Fruit fly (Drosophila melanogaster) whole organism, adult: ENCODE measurements around the gene Os-C.
A peak's percentile ranks its signal among the peaks of the same experiment; 100 is the strongest.

Experiments used
- CG11617 ChIP-seq: fragments of 200-800 bp; sonication (Bioruptor generic); optimal IDR thresholded peaks from 2 replicates; lab custom pipeline; 2017; ENCODE audit warnings: mild to moderate bottlenecking, missing biosample characterization, missing genetic modification reagents, missing genetic modification characterization
- CG12768 ChIP-seq: fragments of 200-800 bp; sonication (Bioruptor generic); optimal IDR thresholded peaks from 2 replicates; lab custom pipeline; 2017; ENCODE audit warnings: missing biosample characterization, missing genetic modification characterization, mild to moderate bottlenecking, moderate library complexity, missing genetic modification reagents
- CG14711 ChIP-seq: fragments of 200-800 bp; sonication (Bioruptor generic); optimal IDR thresholded peaks from 2 replicates; lab custom pipeline; 2018; ENCODE audit warnings: missing biosample characterization, mild to moderate bottlenecking, missing genetic modification characterization, moderate library complexity
- CG1620 ChIP-seq: fragments of 200-800 bp; sonication (Bioruptor generic); optimal IDR thresholded peaks from 2 replicates; lab custom pipeline; 2016; ENCODE audit warnings: missing biosample characterization, missing genetic modification characterization
- CG33017 ChIP-seq: fragments of 200-800 bp; sonication (Bioruptor generic); optimal IDR thresholded peaks from 2 replicates; lab custom pipeline; 2018; ENCODE audit warnings: missing biosample characterization, mild to moderate bottlenecking, missing genetic modification characterization, moderate library complexity
- CG5204 ChIP-seq: fragments of 200-800 bp; sonication (Bioruptor generic); optimal IDR thresholded peaks from 2 replicates; lab custom pipeline; 2016; ENCODE audit warnings: missing biosample characterization, missing genetic modification characterization
- CG7045 ChIP-seq: fragments of 200-800 bp; sonication (Bioruptor generic); optimal IDR thresholded peaks from 2 replicates; lab custom pipeline; 2017; ENCODE audit warnings: missing biosample characterization, mild to moderate bottlenecking, missing genetic modification characterization
- CG7101 ChIP-seq: fragments of 200-800 bp; sonication (Bioruptor generic); optimal IDR thresholded peaks from 2 replicates; lab custom pipeline; 2018; ENCODE audit warnings: missing biosample characterization, mild to moderate bottlenecking, missing genetic modification characterization, moderate library complexity
- Clk ChIP-seq: fragments of 200-800 bp; sonication (Bioruptor generic); optimal IDR thresholded peaks from 2 replicates; lab custom pipeline; 2017; ENCODE audit warnings: missing biosample characterization, missing genetic modification characterization
- Crg-1 ChIP-seq: fragments of 200-800 bp; sonication (Bioruptor generic); optimal IDR thresholded peaks from 2 replicates; lab custom pipeline; 2016; ENCODE audit warnings: missing biosample characterization, missing genetic modification characterization
- Hr96 ChIP-seq: fragments of 200-800 bp; sonication (Bioruptor generic); optimal IDR thresholded peaks from 2 replicates; lab custom pipeline; 2016; ENCODE audit warnings: missing biosample characterization, missing genetic modification characterization
- Mnt ChIP-seq: fragments of 200-800 bp; sonication (Bioruptor generic); optimal IDR thresholded peaks from 2 replicates; lab custom pipeline; 2016; ENCODE audit warnings: missing biosample characterization, mild to moderate bottlenecking, missing genetic modification characterization
- bab1 ChIP-seq: fragments of 200-800 bp; sonication (Bioruptor generic); optimal IDR thresholded peaks from 3 replicates; lab custom pipeline; 2019; ENCODE audit warnings: missing biosample characterization, mild to moderate bottlenecking, missing genetic modification characterization, moderate library complexity
- cic ChIP-seq: fragments of 200-800 bp; sonication (Bioruptor generic); optimal IDR thresholded peaks from 2 replicates; lab custom pipeline; 2017; ENCODE audit warnings: missing biosample characterization, mild to moderate bottlenecking, missing genetic modification characterization, moderate library complexity
- cnc ChIP-seq, 2 experiments: fragments of >200 bp; optimal IDR thresholded peaks; 2 replicates each; lab custom pipeline; 2017
- kay ChIP-seq: fragments of 200-800 bp; sonication (Bioruptor generic); peaks from one replicate; lab custom pipeline; 2016; ENCODE audit warnings: missing biosample characterization, missing genetic modification characterization, borderline replicate concordance
- ovo ChIP-seq: fragments of 200-800 bp; sonication (Bioruptor generic); optimal IDR thresholded peaks from 2 replicates; lab custom pipeline; 2016; ENCODE audit warnings: missing biosample characterization, missing genetic modification characterization
- pad ChIP-seq: fragments of 200-800 bp; sonication (Bioruptor generic); optimal IDR thresholded peaks from 3 replicates; lab custom pipeline; 2017; ENCODE audit warnings: missing biosample characterization, missing genetic modification characterization, mild to moderate bottlenecking, moderate library complexity, missing genetic modification reagents
- tj ChIP-seq: fragments of 200-800 bp; sonication (Bioruptor generic); optimal IDR thresholded peaks from 3 replicates; lab custom pipeline; 2017; ENCODE audit warnings: missing biosample characterization, mild to moderate bottlenecking, missing genetic modification characterization, moderate library complexity
- toe ChIP-seq: fragments of 200-800 bp; sonication (Bioruptor generic); optimal IDR thresholded peaks from 2 replicates; lab custom pipeline; 2016; ENCODE audit warnings: missing biosample characterization, missing genetic modification characterization

The Os-C gene

dm6 chr3R:8007595-8008255 lies 29.0 kb downstream of the Os-C start, which contains the start of gene CG2767:
Gene CG2767, minus strand, starts transcription at chr3R:8008110.
- TF ChIP-seq CG33017 (tag; lab: Kevin White, UChicago) (peak; percentile 18), tj (peak; percentile 64), bab1 (GFP tag; lab: Kevin White, UChicago) (peak; percentile 13), Clk (GFP tag; lab: Kevin White, UChicago) (no peak), CG12768 (GFP tag; lab: Kevin White, UChicago) (peak; percentile 17), Mnt (GFP tag; lab: Kevin White, UChicago) (no peak)

DNA sequence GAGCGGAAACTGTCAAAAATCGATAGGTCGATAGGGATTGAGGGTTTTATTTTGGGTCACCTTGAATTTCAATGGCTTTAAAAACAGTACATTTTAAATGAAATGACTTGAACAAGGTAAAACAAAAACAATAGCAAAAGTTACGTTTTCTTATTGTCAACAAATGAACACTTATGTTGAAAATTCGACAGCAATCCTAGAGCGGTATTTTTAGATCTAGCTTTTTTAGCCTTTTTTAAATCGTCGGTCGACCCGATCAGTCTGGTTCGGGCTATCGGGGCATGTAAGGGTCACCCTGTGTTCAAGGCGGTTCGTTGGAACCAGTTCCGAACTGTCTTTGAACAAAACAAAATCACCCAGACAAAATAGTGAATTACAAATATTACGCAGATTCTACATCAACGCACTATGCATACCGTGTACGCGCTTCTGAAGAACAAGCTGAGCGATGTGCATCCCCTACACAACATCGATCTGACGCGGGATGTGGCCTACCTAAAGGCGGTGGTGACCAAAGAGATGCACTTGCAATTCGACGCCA lies 30.4 kb downstream of the Os-C start, which contains the start of the genes CG11052 and CG3223:
CG11052 (minus strand) TSS at position 218 of the 541 bp plus-strand sequence.
CG3223 (plus strand) TSS at position 321 of the 541 bp plus-strand sequence.
- TF ChIP-seq bab1 (GFP tag; lab: Kevin White, UChicago) (peak; percentile 45), CG1620 (GFP tag; lab: Kevin White, UChicago) (no peak), CG14711 (peak; percentile 67)

DNA sequence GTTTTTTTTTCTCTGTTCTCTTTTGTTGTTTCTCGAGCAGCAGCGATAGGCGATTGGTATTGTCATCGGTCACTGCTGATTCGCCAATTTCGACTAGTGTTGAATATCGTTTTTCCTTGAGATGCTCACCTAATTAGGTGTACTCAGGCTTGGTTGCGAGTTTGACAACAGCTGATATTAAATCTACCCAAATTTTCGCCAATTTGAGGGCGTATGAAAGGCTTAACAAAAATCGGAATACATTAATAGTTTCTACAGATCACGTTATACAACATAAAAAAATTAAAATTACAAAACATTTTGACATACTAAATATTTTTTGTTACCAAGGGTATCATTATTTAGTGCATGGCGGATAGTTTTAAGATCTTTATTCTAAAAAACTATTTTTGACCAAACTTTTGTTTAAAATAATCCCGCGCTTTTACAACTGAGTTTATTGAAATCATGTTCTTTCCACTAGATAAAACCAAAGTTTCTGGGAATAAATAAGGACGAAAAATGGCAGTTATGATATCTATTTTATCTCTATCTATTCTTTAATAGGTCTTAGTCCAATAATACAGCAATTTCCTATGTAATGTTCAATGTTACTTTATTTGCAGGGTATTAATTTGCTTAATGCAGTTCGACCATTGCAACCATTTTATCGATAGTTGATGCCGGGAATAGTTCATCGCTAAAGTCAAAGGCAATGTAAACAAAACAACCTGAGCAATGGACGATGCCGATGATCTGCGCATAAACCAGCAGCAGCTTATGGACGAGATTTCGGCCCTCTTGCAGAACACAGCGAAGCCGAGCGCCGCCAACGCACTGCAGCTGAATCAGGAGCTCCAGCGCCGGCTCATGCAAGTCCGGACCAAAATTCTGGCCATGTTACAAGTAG lies 34.6 kb downstream of the Os-C start, which contains the start of the genes CG10435 and Pbp95:
CG10435 (minus strand) TSS at position 81 of the 889 bp plus-strand sequence.
Pbp95 (plus strand) TSS at position 671 of the 889 bp plus-strand sequence.
- TF ChIP-seq CG14711 (peak; percentile 31), Clk (GFP tag; lab: Kevin White, UChicago) (peak; percentile 32), CG33017 (tag; lab: Kevin White, UChicago) (no peak), bab1 (GFP tag; lab: Kevin White, UChicago) (peak; percentile 33), ovo (GFP tag; lab: Kevin White, UChicago) (no peak), CG7045 (peak; percentile 37), cnc (optimal IDR thresholded peaks at IDR 0.05; lab: Kevin White, UChicago) (no peak), Mnt (GFP tag; lab: Kevin White, UChicago) (peak; percentile 60), CG1620 (GFP tag; lab: Kevin White, UChicago) (peak; percentile 66), Crg-1 (peak; percentile 54), CG12768 (GFP tag; lab: Kevin White, UChicago) (peak; percentile 39), kay (GFP tag; lab: Kevin White, UChicago) (no peak), CG5204 (GFP tag; lab: Kevin White, UChicago) (peak; percentile 80), CG11617 (GFP tag; lab: Kevin White, UChicago) (peak; percentile 72), Hr96 (GFP tag; lab: Kevin White, UChicago) (peak; percentile 4), CG7101 (tag; lab: Kevin White, UChicago) (peak; percentile 57), tj (peak; percentile 83), pad (GFP tag; lab: Kevin White, UChicago) (peak; percentile 49), cic (GFP tag; lab: Kevin White, UChicago) (no peak), toe (GFP tag; lab: Kevin White, UChicago) (peak; percentile 79)

DNA sequence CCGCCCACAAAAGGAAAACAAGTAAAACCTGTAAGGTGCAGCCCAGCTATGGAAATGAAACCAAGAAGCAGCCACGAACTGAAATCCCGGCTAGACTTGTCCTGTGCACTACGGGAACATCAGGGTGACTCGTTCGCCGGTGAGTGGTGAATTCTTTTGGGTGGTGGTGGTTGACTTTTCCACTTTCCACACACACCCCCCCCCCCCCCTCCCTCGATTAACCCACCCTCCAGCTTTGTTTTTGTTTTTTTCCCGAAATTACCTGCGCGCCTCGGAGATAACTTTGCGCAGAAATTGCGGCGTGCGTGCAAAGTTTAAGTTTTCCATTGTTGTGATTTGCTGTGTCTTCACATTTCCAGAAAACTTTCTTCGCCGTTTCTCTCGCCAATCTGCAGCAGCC lies 47.8 kb downstream of the Os-C start:
- TF ChIP-seq bab1 (GFP tag; lab: Kevin White, UChicago): no peak

DNA sequence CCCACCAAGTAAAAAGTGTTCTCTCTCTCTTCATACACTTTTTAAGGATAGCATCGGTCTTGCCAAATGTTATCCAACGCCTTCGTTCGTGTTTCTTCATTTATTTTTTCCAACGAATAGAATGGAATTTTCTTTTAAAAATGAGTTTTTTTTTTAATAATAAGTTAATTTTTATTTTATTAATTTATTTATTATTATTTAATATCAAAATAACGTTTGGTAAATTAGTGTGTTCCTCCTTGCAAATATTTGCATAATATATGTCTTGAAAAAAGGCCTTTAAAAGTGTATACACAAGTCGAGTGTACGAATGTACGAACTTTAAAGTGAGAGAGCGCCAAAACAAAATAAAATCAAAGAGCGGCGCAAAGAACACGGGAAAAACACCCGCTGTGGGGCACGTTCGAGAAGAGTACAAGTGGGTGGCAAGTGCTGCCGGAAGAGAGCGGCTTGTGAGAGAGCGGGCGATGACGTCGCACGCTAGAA lies 48.5 kb downstream of the Os-C start:
- TF ChIP-seq CG5204 (GFP tag; lab: Kevin White, UChicago) (no peak), pad (GFP tag; lab: Kevin White, UChicago) (peak; percentile 1), CG12768 (GFP tag; lab: Kevin White, UChicago) (peak; percentile 42), CG11617 (GFP tag; lab: Kevin White, UChicago) (peak; percentile 71), CG7045 (peak; percentile 57), cic (GFP tag; lab: Kevin White, UChicago) (no peak), tj (peak; percentile 35), Hr96 (GFP tag; lab: Kevin White, UChicago) (no peak), Clk (GFP tag; lab: Kevin White, UChicago) (no peak), bab1 (GFP tag; lab: Kevin White, UChicago) (peak; percentile 13), CG7101 (tag; lab: Kevin White, UChicago) (peak; percentile 68), ovo (GFP tag; lab: Kevin White, UChicago) (no peak), CG33017 (tag; lab: Kevin White, UChicago) (peak; percentile 81)
